Worm (Caenorhabditis elegans): ENCODE data around the gene F21D9.8.

DNA sequence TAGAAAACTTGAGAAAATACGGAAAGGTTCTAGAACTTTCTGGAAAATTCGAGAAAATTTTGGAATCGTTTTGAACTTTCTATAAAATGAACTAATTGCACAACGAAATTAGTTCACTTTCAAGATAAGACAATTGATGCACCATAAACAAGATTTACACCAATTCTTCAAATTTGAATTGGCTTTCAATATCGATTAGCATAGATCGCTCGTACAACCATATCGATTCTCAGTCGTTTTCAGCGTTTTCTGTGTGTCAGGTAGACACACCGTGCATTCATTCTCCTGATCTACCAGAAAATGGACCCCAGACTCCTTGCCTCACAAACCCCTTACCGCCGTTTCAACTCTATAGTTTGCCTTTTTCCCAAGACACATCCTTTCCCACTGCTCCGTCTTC is 2.5 kb upstream of the F21D9.8 start, which contains the start of gene fbxb-117:
- no peak for TF ChIP-seq lin-39 (tag; optimal IDR thresholded peaks at IDR 0.05)
- TF ChIP-seq nhr-23 (tag; optimal IDR thresholded peaks at IDR 0.05), result no peak
- TF ChIP-seq mdl-1 (tag; optimal IDR thresholded peaks at IDR 0.05), result no peak
- no peak for TF ChIP-seq pqm-1 (tag; optimal IDR thresholded peaks at IDR 0.05)
- no peak for TF ChIP-seq unc-62 (GFP tag; optimal IDR thresholded peaks at IDR 0.05)
- TF ChIP-seq pha-4 (tag; optimal IDR thresholded peaks at IDR 0.05), result no peak
- no peak for TF ChIP-seq ceh-28 (tag; optimal IDR thresholded peaks at IDR 0.05)
- no peak for TF ChIP-seq sea-2 (GFP tag; optimal IDR thresholded peaks at IDR 0.05)
- TF ChIP-seq lin-15B (tag; optimal IDR thresholded peaks at IDR 0.05), result no peak
- TF ChIP-seq nhr-11 (tag; optimal IDR thresholded peaks at IDR 0.05), result no peak
- no peak for TF ChIP-seq eor-1 (tag; optimal IDR thresholded peaks at IDR 0.05)
- no peak for TF ChIP-seq aly-2 (tag; optimal IDR thresholded peaks at IDR 0.05)
- no peak for TF ChIP-seq nhr-28 (tag; optimal IDR thresholded peaks at IDR 0.05)
